Worm (Caenorhabditis elegans) whole organism, midembryonic: ENCODE data around the gene nspa-8.

Source experiments
- ref-1 ChIP-seq: fragments of 200-800 bp; sonication (Bioruptor generic); conservative IDR thresholded peaks from 2 replicates; pipeline ENCODE4 v1.3.6; 2022; ENCODE audit warnings: missing genetic modification reagents, missing genetic modification characterization, missing compliant biosample characterization
- ztf-29 ChIP-seq: fragments of 200-800 bp; sonication (Bioruptor generic); IDR thresholded peaks from 2 replicates; pipeline ENCODE4 v1.3.6; 2022; ENCODE audit warnings: missing genetic modification reagents, missing genetic modification characterization, missing compliant biosample characterization

DNA sequence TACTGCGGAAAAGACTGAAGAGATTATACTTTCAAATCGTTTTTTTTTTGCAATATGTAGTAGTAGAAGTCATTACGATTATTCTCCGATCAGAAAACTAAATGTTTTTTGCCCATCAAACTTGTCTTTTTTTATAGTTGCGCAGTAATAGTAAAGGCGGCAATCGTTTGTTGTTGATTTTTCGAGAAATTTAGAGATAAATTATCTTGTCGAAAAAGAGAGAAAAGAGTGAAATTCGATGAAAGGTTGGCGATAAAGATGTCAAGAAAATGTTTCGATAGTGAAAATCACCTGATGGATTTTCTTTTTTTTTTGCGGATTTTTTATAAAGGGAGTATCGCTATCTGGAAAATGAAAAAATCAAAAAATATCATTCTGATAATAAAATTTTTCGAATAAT is 38.4 kb downstream of the nspa-8 start:
- TF ChIP-seq ref-1 (GFP tag; lab: Robert Waterston, UW), result no peak
- TF ChIP-seq ztf-29, result no peak
